Worm (Caenorhabditis elegans): Measurements from ENCODE around the gene F45D3.3.

DNA sequence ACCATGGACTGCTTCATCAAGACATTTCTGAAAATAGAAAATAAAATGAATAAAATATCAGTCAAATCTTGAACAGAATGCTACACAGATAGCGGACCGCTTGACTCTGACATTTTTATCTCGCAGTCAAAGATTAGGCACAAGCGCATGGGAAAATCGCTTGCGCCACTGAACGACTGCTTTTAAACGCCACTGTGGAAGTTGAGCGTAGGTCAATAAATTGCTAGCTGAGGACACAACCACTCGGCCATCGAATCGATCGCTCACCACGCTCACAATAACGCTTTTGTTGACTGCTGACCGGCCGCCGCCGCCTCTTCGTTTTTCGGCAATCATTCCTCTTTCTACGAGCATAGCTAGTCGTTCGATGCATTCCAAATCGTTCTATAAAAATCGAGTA, 46.6 kb upstream of the F45D3.3 start:
- no peak for TF ChIP-seq mep-1 (tag; optimal IDR thresholded peaks at IDR 0.05)
- TF ChIP-seq elt-1 (tag; optimal IDR thresholded peaks at IDR 0.05; ENCODE audit: borderline replicate concordance, insufficient read depth) = no peak

All from whole organism, mixed stage, embryonic.